Worm (Caenorhabditis elegans): ENCODE results near the gene C54C6.4.

ce11 chrIII:3588183-3588582, 34.7 kb downstream of the C54C6.4 start:
- TF ChIP-seq ama-1 (optimal IDR thresholded peaks at IDR 0.05) (no peak), ztf-4 (tag; optimal IDR thresholded peaks at IDR 0.05) (no peak), lin-15B (tag; optimal IDR thresholded peaks at IDR 0.05) (no peak), elt-1 (tag; optimal IDR thresholded peaks at IDR 0.05) (no peak)

Data from whole organism, L3 larva.